Fruit fly (Drosophila melanogaster) whole organism, embryonic: ENCODE data around the gene Uba2.
A peak's percentile ranks its signal among the peaks of the same experiment; 100 is the strongest.

ENCODE experiments used
- Antp ChIP-seq: fragments of 200-800 bp; sonication (Bioruptor generic); optimal IDR thresholded peaks from 3 replicates; lab custom pipeline; 2016; ENCODE audit warnings: missing biosample characterization, missing genetic modification characterization
- Atf6 ChIP-seq: fragments of 200-800 bp; sonication (Bioruptor generic); IDR thresholded peaks from 2 replicates; pipeline ENCODE4 v1.3.6; 2022; ENCODE audit warnings: missing biosample characterization, missing genetic modification characterization
- C15 ChIP-seq: fragments of 200-800 bp; sonication (Bioruptor generic); IDR thresholded peaks from 3 replicates; pipeline ENCODE4 v1.3.6; 2022; ENCODE audit warnings: missing biosample characterization, missing genetic modification characterization
- CG10321 ChIP-seq: fragments of 200-800 bp; sonication (Bioruptor generic); IDR thresholded peaks from 2 replicates; pipeline ENCODE4 v1.3.6; 2022; ENCODE audit warnings: missing biosample characterization, missing genetic modification characterization
- CG10431 ChIP-seq: fragments of 200-800 bp; sonication (Bioruptor generic); optimal IDR thresholded peaks from 3 replicates; lab custom pipeline; 2018; ENCODE audit warnings: missing biosample characterization, mild to moderate bottlenecking, missing genetic modification characterization
- CG10543 ChIP-seq: fragments of 200-800 bp; sonication (Bioruptor generic); optimal IDR thresholded peaks from 3 replicates; lab custom pipeline; 2017; ENCODE audit warnings: missing biosample characterization, mild to moderate bottlenecking, missing genetic modification characterization, moderate library complexity
- CG10959 ChIP-seq: fragments of 200-800 bp; sonication (Bioruptor generic); IDR thresholded peaks from 2 replicates; pipeline ENCODE4 v1.3.6; 2022; ENCODE audit warnings: missing biosample characterization, missing genetic modification characterization
- CG12071 ChIP-seq: fragments of 200-800 bp; sonication (Bioruptor generic); optimal IDR thresholded peaks from 3 replicates; lab custom pipeline; 2018; ENCODE audit warnings: missing biosample characterization, mild to moderate bottlenecking, missing genetic modification characterization
- CG12391 ChIP-seq: fragments of 200-800 bp; sonication (Bioruptor generic); optimal IDR thresholded peaks from 3 replicates; lab custom pipeline; 2018; ENCODE audit warnings: missing biosample characterization, mild to moderate bottlenecking, missing genetic modification characterization, moderate library complexity
- CG13894 ChIP-seq: fragments of 200-800 bp; sonication (Bioruptor generic); optimal IDR thresholded peaks from 3 replicates; lab custom pipeline; 2018; ENCODE audit warnings: missing biosample characterization, mild to moderate bottlenecking, missing genetic modification characterization, moderate library complexity
- CG15514 ChIP-seq: fragments of 200-800 bp; sonication (Bioruptor generic); optimal IDR thresholded peaks from 3 replicates; lab custom pipeline; 2017; ENCODE audit warnings: missing biosample characterization, missing genetic modification characterization, mild to moderate bottlenecking, moderate library complexity, missing genetic modification reagents
- CG17186 ChIP-seq: fragments of 200-800 bp; sonication (Bioruptor generic); optimal IDR thresholded peaks from 3 replicates; lab custom pipeline; 2017; ENCODE audit warnings: missing biosample characterization, missing genetic modification reagents, missing genetic modification characterization
- CG3726 ChIP-seq: fragments of 200-800 bp; sonication (Bioruptor generic); IDR thresholded peaks from 3 replicates; pipeline ENCODE4, ENCODE4 v1.3.6; 2022; ENCODE audit warnings: missing biosample characterization, missing genetic modification characterization
- CG4424 ChIP-seq: fragments of 200-800 bp; sonication (Bioruptor generic); optimal IDR thresholded peaks from 3 replicates; lab custom pipeline; 2016; ENCODE audit warnings: missing biosample characterization, missing genetic modification characterization
- CG6765 ChIP-seq: fragments of 200-800 bp; sonication (Bioruptor generic); optimal IDR thresholded peaks from 3 replicates; lab custom pipeline; 2017; ENCODE audit warnings: missing biosample characterization, mild to moderate bottlenecking, missing genetic modification characterization
- CG6791 ChIP-seq: fragments of 200-800 bp; sonication (Bioruptor generic); IDR thresholded peaks from 3 replicates; pipeline ENCODE4 v1.3.6; 2022; ENCODE audit warnings: missing biosample characterization, missing genetic modification characterization; ENCODE audit not compliant: partially characterized antibody
- CG7745 ChIP-seq: fragments of 200-800 bp; sonication (Bioruptor generic); optimal IDR thresholded peaks from 2 replicates; lab custom pipeline; 2018; ENCODE audit warnings: missing biosample characterization, mild to moderate bottlenecking, missing genetic modification characterization, moderate library complexity
- CG8281 ChIP-seq: fragments of 200-800 bp; sonication (Bioruptor generic); optimal IDR thresholded peaks from 2 replicates; lab custom pipeline; 2018; ENCODE audit warnings: missing biosample characterization, mild to moderate bottlenecking, missing genetic modification characterization, moderate library complexity
- CHES-1-like ChIP-seq: fragments of 200-800 bp; sonication (Bioruptor generic); optimal IDR thresholded peaks from 2 replicates; lab custom pipeline; 2016; ENCODE audit warnings: missing biosample characterization, missing genetic modification characterization
- Camta ChIP-seq: fragments of 200-800 bp; sonication (Bioruptor generic); optimal IDR thresholded peaks from 2 replicates; lab custom pipeline; 2016; ENCODE audit warnings: missing biosample characterization, missing genetic modification characterization
- CoRest ChIP-seq: fragments of 200-800 bp; sonication (Bioruptor generic); optimal IDR thresholded peaks from 3 replicates; lab custom pipeline; 2018; ENCODE audit warnings: missing biosample characterization, mild to moderate bottlenecking, missing genetic modification characterization, moderate library complexity
- D19B ChIP-seq: fragments of 200-800 bp; sonication (Bioruptor generic); optimal IDR thresholded peaks from 2 replicates; lab custom pipeline; 2017; ENCODE audit warnings: missing biosample characterization, mild to moderate bottlenecking, missing genetic modification characterization
- Dip2 ChIP-seq: fragments of 200-800 bp; sonication (Bioruptor generic); IDR thresholded peaks from 2 replicates; pipeline ENCODE4 v1.3.6; 2022; ENCODE audit warnings: missing biosample characterization, missing genetic modification characterization
- Ets65A ChIP-seq: fragments of 200-800 bp; sonication (Bioruptor generic); peaks from one replicate; lab custom pipeline; 2016; ENCODE audit warnings: missing biosample characterization, missing genetic modification characterization
- HLH54F ChIP-seq: fragments of 200-800 bp; sonication (Bioruptor generic); optimal IDR thresholded peaks from 3 replicates; lab custom pipeline; 2016; ENCODE audit warnings: missing biosample characterization, missing genetic modification characterization
- HLHmδ ChIP-seq: fragments of 200-800 bp; sonication (Bioruptor generic); optimal IDR thresholded peaks from 2 replicates; lab custom pipeline; 2018; ENCODE audit warnings: missing biosample characterization, mild to moderate bottlenecking, missing genetic modification characterization, moderate library complexity
- HmgD ChIP-seq: fragments of 200-800 bp; sonication (Bioruptor generic); optimal IDR thresholded peaks from 3 replicates; lab custom pipeline; 2016; ENCODE audit warnings: missing biosample characterization, missing genetic modification characterization
- Mrtf ChIP-seq: fragments of 200-800 bp; sonication (Bioruptor generic); IDR thresholded peaks from 3 replicates; pipeline ENCODE4 v1.3.6; 2022; ENCODE audit warnings: missing biosample characterization, missing genetic modification characterization
- Trl ChIP-seq, 3 experiments: fragments of >200 bp in 2 of 3; fragments of 200-800 bp in 1 of 3; sonication (Bioruptor generic) in 1 of 3; optimal IDR thresholded peaks; 2 replicates in 1 of 3; 3 replicates in 2 of 3; lab custom pipeline; 2016 to 2017; ENCODE audit warnings: missing biosample characterization in 1 of 3, missing genetic modification characterization in 1 of 3
- Vsx1 ChIP-seq: fragments of 200-800 bp; sonication (Bioruptor generic); optimal IDR thresholded peaks from 2 replicates; lab custom pipeline; 2017; ENCODE audit warnings: missing biosample characterization, mild to moderate bottlenecking, missing genetic modification characterization, missing genetic modification reagents
- ato ChIP-seq: fragments of 200-800 bp; sonication (Bioruptor generic); IDR thresholded peaks from 2 replicates; pipeline ENCODE4 v1.3.6; 2022; ENCODE audit warnings: missing biosample characterization, missing genetic modification characterization; ENCODE audit not compliant: partially characterized antibody
- bab2 ChIP-seq: fragments of 200-800 bp; sonication (Bioruptor generic); optimal IDR thresholded peaks from 2 replicates; lab custom pipeline; 2016; ENCODE audit warnings: missing biosample characterization, missing genetic modification characterization
- cg ChIP-seq: fragments of 200-800 bp; sonication (Bioruptor generic); optimal IDR thresholded peaks from 3 replicates; lab custom pipeline; 2019; ENCODE audit warnings: missing biosample characterization, mild to moderate bottlenecking, missing genetic modification characterization, moderate library complexity
- chm ChIP-seq: fragments of 200-800 bp; sonication (Bioruptor generic); IDR thresholded peaks from 2 replicates; pipeline ENCODE4 v1.3.6; 2022; ENCODE audit warnings: missing biosample characterization, missing genetic modification characterization
- dysf ChIP-seq: fragments of 200-800 bp; sonication (Bioruptor generic); IDR thresholded peaks from 3 replicates; pipeline ENCODE4 v1.3.6; 2022; ENCODE audit warnings: missing biosample characterization, missing genetic modification characterization
- fd64A ChIP-seq: fragments of 200-800 bp; sonication (Bioruptor generic); optimal IDR thresholded peaks from 3 replicates; lab custom pipeline; 2018; ENCODE audit warnings: missing biosample characterization, mild to moderate bottlenecking, missing genetic modification characterization
- fu2 ChIP-seq: fragments of 200-800 bp; sonication (Bioruptor generic); optimal IDR thresholded peaks from 2 replicates; lab custom pipeline; 2016; ENCODE audit warnings: missing biosample characterization, missing genetic modification characterization
- gro ChIP-seq: fragments of 200-800 bp; sonication (Bioruptor generic); optimal IDR thresholded peaks from 2 replicates; lab custom pipeline; 2016; ENCODE audit warnings: missing biosample characterization, missing genetic modification characterization
- ham ChIP-seq: fragments of 200-800 bp; sonication (Bioruptor generic); IDR thresholded peaks from 2 replicates; pipeline ENCODE4 v1.3.6; 2022; ENCODE audit warnings: missing biosample characterization, missing genetic modification characterization
- hkb ChIP-seq, 2 experiments: fragments of 200-800 bp in 1 of 2; fragments of >200 bp in 1 of 2; sonication (Bioruptor generic) in 1 of 2; IDR thresholded peaks in 1 of 2; optimal IDR thresholded peaks in 1 of 2; 2 replicates each; pipeline versions ENCODE4 v1.3.6 to Lab custom; 2017 to 2022; ENCODE audit warnings: missing biosample characterization in 1 of 2, missing genetic modification characterization in 1 of 2
- jing ChIP-seq: fragments of 200-800 bp; sonication (Bioruptor generic); optimal IDR thresholded peaks from 2 replicates; lab custom pipeline; 2018; ENCODE audit warnings: missing biosample characterization, mild to moderate bottlenecking, missing genetic modification characterization
- lmd ChIP-seq: fragments of 200-800 bp; sonication (Bioruptor generic); IDR thresholded peaks from 2 replicates; pipeline ENCODE4 v1.3.6; 2022; ENCODE audit warnings: missing biosample characterization, missing genetic modification characterization
- pnt ChIP-seq: fragments of 200-800 bp; sonication (Bioruptor generic); optimal IDR thresholded peaks from 3 replicates; lab custom pipeline; 2016; ENCODE audit warnings: missing biosample characterization, missing genetic modification characterization
- pros ChIP-seq: fragments of 200-800 bp; sonication (Bioruptor generic); optimal IDR thresholded peaks from 3 replicates; lab custom pipeline; 2019; ENCODE audit warnings: missing biosample characterization, mild to moderate bottlenecking, missing genetic modification characterization, moderate library complexity
- ranshi ChIP-seq: fragments of 200-800 bp; sonication (Bioruptor generic); IDR thresholded peaks from 2 replicates; pipeline ENCODE4 v1.3.6; 2022; ENCODE audit warnings: missing biosample characterization, missing genetic modification characterization
- rib ChIP-seq: fragments of 200-800 bp; sonication (Bioruptor generic); IDR thresholded peaks from 2 replicates; pipeline ENCODE4 v1.3.6; 2022; ENCODE audit warnings: missing biosample characterization, missing genetic modification characterization
- sqz ChIP-seq: fragments of 200-800 bp; sonication (Bioruptor generic); optimal IDR thresholded peaks from 3 replicates; lab custom pipeline; 2018; ENCODE audit warnings: missing biosample characterization, mild to moderate bottlenecking, missing genetic modification characterization
- vnd ChIP-seq: fragments of 200-800 bp; sonication (Bioruptor generic); IDR thresholded peaks from 3 replicates; pipeline ENCODE4 v1.3.6; 2022; ENCODE audit warnings: missing biosample characterization, missing genetic modification characterization; ENCODE audit not compliant: partially characterized antibody
- wor ChIP-seq: fragments of 200-800 bp; sonication (Bioruptor generic); IDR thresholded peaks from 2 replicates; pipeline ENCODE4 v1.3.6; 2022; ENCODE audit warnings: missing biosample characterization, missing genetic modification characterization
- zfh2 ChIP-seq: fragments of 200-800 bp; sonication (Bioruptor generic); optimal IDR thresholded peaks from 2 replicates; lab custom pipeline; 2016; ENCODE audit warnings: missing biosample characterization, missing genetic modification characterization

Uba2 gene

DNA sequence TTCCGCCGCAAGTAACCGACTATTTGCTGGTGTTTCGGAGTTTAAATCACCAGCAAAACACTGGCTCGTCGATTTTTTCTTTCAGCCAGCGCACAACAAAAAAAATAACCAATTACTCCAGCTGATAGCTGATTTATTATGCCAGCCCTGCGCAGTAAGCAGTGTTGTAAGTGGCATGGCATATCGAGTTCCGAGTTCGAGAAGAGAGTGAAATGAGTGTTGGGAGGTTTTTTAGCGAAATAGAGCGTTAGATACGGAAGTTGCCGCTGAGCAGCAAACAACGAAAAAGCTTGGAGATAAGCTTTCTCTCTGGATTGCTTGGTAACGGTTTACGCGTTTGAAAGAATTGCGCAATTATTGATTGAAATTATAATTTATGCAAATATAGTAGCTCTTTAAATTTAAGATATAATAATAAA is 36.0 kb downstream of the Uba2 start, which contains the start of gene CG7565 (continued):
- TF ChIP-seq fd64A (no peak), pnt (GFP tag; lab: Kevin White, UChicago) (no peak), wor (GFP tag; lab: Robert Waterston, UW) (no peak), Dip2 (GFP tag; lab: Robert Waterston, UW) (no peak), ham (GFP tag; lab: Robert Waterston, UW) (no peak), CG4424 (peak; percentile 17), fu2 (GFP tag; lab: Kevin White, UChicago) (peak; percentile 23), CG17186 (GFP tag; lab: Kevin White, UChicago) (peak; percentile 77), Atf6 (GFP tag; lab: Robert Waterston, UW) (peak; percentile 59; the same call in 1 of the 2 replicates), hkb (optimal IDR thresholded peaks at IDR 0.05; lab: Kevin White, UChicago) (no peak), hkb (GFP tag; IDR thresholded peaks at IDR 0.05; lab: Robert Waterston, UW) (peak; percentile 30; the same call in 1 of the 2 replicates), ranshi (GFP tag; lab: Robert Waterston, UW) (no peak), cg (GFP tag; lab: Kevin White, UChicago) (no peak), Ets65A (GFP tag; lab: Kevin White, UChicago) (peak; percentile 42), CG10321 (GFP tag; lab: Robert Waterston, UW) (no peak), CG3726 (GFP tag; lab: Robert Waterston, UW) (no peak), CG8281 (no peak), CG13894 (tag; lab: Kevin White, UChicago) (peak; percentile 30), HmgD (GFP tag; lab: Kevin White, UChicago) (peak; percentile 28), CG6791 (GFP tag; lab: Robert Waterston, UW) (peak; percentile 56; the same call in 1 of the 3 replicates), ato (GFP tag; lab: Robert Waterston, UW) (no peak), sqz (GFP tag; lab: Kevin White, UChicago) (peak; percentile 77), HLH54F (GFP tag; lab: Kevin White, UChicago) (peak; percentile 55), CoRest (tag; lab: Kevin White, UChicago) (peak; percentile 18), Antp (GFP tag; lab: Kevin White, UChicago) (peak; percentile 45), chm (peak; percentile 75), CG10959 (GFP tag; lab: Robert Waterston, UW) (no peak), CHES-1-like (GFP tag; lab: Kevin White, UChicago) (peak; percentile 61), bab2 (peak; percentile 21), CG12391 (tag; lab: Kevin White, UChicago) (peak; percentile 23), Trl (optimal IDR thresholded peaks at IDR 0.05; lab: Kevin White, UChicago) (peak; percentile 67 to 71), Trl (GFP tag; optimal IDR thresholded peaks at IDR 0.05; lab: Kevin White, UChicago) (peak; percentile 85), CG7745 (no peak), CG6765 (GFP tag; lab: Kevin White, UChicago) (peak; percentile 67), Mrtf (GFP tag; lab: Robert Waterston, UW) (no peak), CG10431 (no peak), gro (GFP tag; lab: Kevin White, UChicago) (peak; percentile 87), zfh2 (GFP tag; lab: Kevin White, UChicago) (peak; percentile 69), jing (no peak), lmd (GFP tag; lab: Robert Waterston, UW) (peak; percentile 15; the same call in 1 of the 2 replicates), CG15514 (GFP tag; lab: Kevin White, UChicago) (peak; percentile 88), D19B (GFP tag; lab: Kevin White, UChicago) (peak; percentile 5), rib (no peak), CG12071 (peak; percentile 56), C15 (GFP tag; lab: Robert Waterston, UW) (no peak), pros (no peak), CG10543 (GFP tag; lab: Kevin White, UChicago) (peak; percentile 32), vnd (GFP tag; lab: Robert Waterston, UW) (no peak), Camta (GFP tag; lab: Kevin White, UChicago) (peak; percentile 18), dysf (no peak), HLHmδ (GFP tag; lab: Kevin White, UChicago) (no peak), Vsx1 (peak; percentile 40)
